Worm (Caenorhabditis elegans): ENCODE data around the gene D1086.10.
A peak's percentile ranks its signal among the peaks of the same experiment; 100 is the strongest.

Gene D1086.10

ce11 chrV:14092403-14092802 lies 9.8 kb downstream of the D1086.10 start, which contains the start of gene D1086.3:
TSS of gene D1086.3 (plus strand) at chrV:14092792.
- TF ChIP-seq F13C5.2 (tag; optimal IDR thresholded peaks at IDR 0.05) (peak; percentile 1), hnd-1 (tag; optimal IDR thresholded peaks at IDR 0.05) (no peak), ceh-13 (GFP tag; optimal IDR thresholded peaks at IDR 0.05) (no peak), hmbx-1 (tag; optimal IDR thresholded peaks at IDR 0.05) (no peak)

- TF ChIP-seq aly-1 (tag; optimal IDR thresholded peaks at IDR 0.05): no peak
- TF ChIP-seq sea-1 (GFP tag; conservative IDR thresholded peaks at IDR 0.05): no peak
- no peak for TF ChIP-seq hnd-1 (tag; optimal IDR thresholded peaks at IDR 0.05)
- TF ChIP-seq hmg-4 (GFP tag; optimal IDR thresholded peaks at IDR 0.05): no peak
- TF ChIP-seq scrt-1 (GFP tag; IDR thresholded peaks at IDR 0.05): no peak
- no peak for TF ChIP-seq ceh-36 (tag; optimal IDR thresholded peaks at IDR 0.05)
- no peak for TF ChIP-seq ceh-13 (GFP tag; optimal IDR thresholded peaks at IDR 0.05)
- no peak for TF ChIP-seq hmbx-1 (tag; optimal IDR thresholded peaks at IDR 0.05)
- TF ChIP-seq tbx-37 (GFP tag; conservative IDR thresholded peaks at IDR 0.05): no peak
- no peak for TF ChIP-seq flt-1 (GFP tag; IDR thresholded peaks at IDR 0.05)
- TF ChIP-seq tbx-11 (GFP tag; IDR thresholded peaks at IDR 0.05): no peak
These were observed 11.3 kb downstream of the D1086.10 start, which contains the start of gene D1086.8 for ce11 chrV:14093805-14094204. TSS of gene D1086.8 (plus strand) at chrV:14094105.

DNA sequence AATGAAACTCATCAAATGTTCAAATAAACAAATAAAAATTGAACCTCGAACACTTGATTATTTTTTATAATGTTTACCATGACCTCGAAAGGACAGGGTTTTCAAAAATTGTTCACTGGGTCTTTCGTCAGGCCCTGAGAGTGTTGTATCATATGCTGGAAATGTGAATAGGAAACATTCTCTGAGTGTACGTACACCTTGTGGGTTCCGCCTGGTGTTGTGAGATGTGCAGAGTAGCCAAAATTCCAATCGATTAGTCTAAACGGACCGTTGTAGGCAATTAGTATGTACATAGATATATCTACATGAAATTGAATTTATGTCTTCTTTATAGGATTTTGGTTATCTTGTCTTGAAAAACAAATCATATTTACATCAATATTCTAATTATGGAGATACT lies 12.0 kb downstream of the D1086.10 start:
- no peak for TF ChIP-seq hnd-1 (tag; optimal IDR thresholded peaks at IDR 0.05)
- no peak for TF ChIP-seq flt-1 (GFP tag; IDR thresholded peaks at IDR 0.05)
- no peak for TF ChIP-seq pes-1 (GFP tag; IDR thresholded peaks at IDR 0.05)
- no peak for TF ChIP-seq tbx-11 (GFP tag; IDR thresholded peaks at IDR 0.05)
- no peak for TF ChIP-seq aly-1 (tag; optimal IDR thresholded peaks at IDR 0.05)
- TF ChIP-seq F13C5.2 (tag; optimal IDR thresholded peaks at IDR 0.05): no peak

DNA sequence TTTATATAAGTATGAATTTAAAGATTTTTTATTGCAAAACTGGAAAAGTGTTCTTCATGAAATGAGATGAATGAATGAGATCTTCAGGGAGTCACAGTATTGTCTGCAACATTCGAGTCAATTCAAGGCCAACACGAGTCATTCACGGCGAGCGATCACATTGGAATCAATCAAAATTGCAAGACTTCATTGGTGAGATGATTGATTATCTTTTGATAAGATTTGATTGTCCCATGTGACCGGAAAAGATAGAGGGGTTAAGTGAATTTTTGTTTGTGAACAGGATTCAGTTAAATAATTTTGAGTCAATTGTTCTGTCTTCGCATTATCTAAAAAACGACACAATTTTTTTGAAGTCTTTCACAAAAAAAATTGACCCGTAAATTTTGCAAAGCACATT lies 12.4 kb downstream of the D1086.10 start:
- no peak for TF ChIP-seq ceh-36 (tag; optimal IDR thresholded peaks at IDR 0.05)
- no peak for TF ChIP-seq F13C5.2 (tag; optimal IDR thresholded peaks at IDR 0.05)
- TF ChIP-seq tbx-11 (GFP tag; IDR thresholded peaks at IDR 0.05): no peak
- TF ChIP-seq tra-4 (tag; optimal IDR thresholded peaks at IDR 0.05): no peak
- no peak for TF ChIP-seq pes-1 (GFP tag; IDR thresholded peaks at IDR 0.05)
- TF ChIP-seq tbx-37 (GFP tag; conservative IDR thresholded peaks at IDR 0.05): no peak

DNA sequence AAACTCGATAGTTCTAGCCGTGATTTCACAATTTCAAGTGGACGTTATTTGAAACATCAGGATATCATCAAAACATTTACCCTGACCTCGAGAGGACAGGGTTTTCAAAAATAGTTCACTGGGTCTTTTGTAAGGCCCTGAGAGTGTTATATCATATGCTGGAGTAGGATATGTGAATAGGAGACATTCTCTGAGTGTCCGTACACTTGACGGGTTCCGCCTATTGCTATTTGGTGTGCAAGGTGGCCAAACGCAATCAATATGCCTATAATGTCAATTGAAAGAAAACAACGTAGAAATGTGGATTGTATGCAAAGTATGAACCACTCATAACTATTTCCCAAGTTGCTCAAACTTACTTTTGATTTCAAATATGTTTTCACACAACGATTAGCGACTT lies 14.8 kb downstream of the D1086.10 start:
- no peak for TF ChIP-seq sea-1 (GFP tag; conservative IDR thresholded peaks at IDR 0.05)
- TF ChIP-seq tra-4 (tag; optimal IDR thresholded peaks at IDR 0.05): no peak

DNA sequence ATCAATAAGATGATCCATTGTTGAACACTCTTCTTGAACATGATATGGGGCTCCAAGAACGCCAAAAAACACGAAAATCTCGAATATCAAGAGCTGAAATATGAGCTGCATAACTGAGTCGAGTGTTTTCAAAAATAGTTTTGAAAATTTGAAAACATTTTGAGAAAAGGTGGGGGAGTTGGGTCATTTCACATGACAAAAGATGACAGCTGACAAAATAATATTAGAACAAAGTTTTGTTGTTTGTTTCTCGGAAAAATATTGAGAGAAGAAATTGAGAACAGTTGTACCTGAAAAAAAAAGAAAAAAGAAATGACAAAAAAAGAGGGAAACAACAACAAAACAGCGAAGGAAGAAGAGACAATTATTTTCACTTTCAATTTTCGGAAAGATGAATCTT lies 16.0 kb downstream of the D1086.10 start, which contains the start of the genes D1086.2 and D1086.1:
Gene D1086.2 (minus strand): TSS at position 150 of the 400 bp plus-strand sequence.
Gene D1086.1 (plus strand): TSS at position 340 of the 400 bp plus-strand sequence.
- TF ChIP-seq pes-1 (GFP tag; IDR thresholded peaks at IDR 0.05) (no peak), tbx-37 (GFP tag; conservative IDR thresholded peaks at IDR 0.05) (no peak), hmbx-1 (tag; optimal IDR thresholded peaks at IDR 0.05) (no peak), hnd-1 (tag; optimal IDR thresholded peaks at IDR 0.05) (no peak), hmg-4 (GFP tag; optimal IDR thresholded peaks at IDR 0.05) (no peak), ets-7 (tag; optimal IDR thresholded peaks at IDR 0.05) (no peak), tra-4 (tag; optimal IDR thresholded peaks at IDR 0.05) (no peak), aly-1 (tag; optimal IDR thresholded peaks at IDR 0.05) (no peak), scrt-1 (GFP tag; IDR thresholded peaks at IDR 0.05) (no peak), flt-1 (GFP tag; IDR thresholded peaks at IDR 0.05) (no peak), sea-1 (GFP tag; conservative IDR thresholded peaks at IDR 0.05) (no peak)

DNA sequence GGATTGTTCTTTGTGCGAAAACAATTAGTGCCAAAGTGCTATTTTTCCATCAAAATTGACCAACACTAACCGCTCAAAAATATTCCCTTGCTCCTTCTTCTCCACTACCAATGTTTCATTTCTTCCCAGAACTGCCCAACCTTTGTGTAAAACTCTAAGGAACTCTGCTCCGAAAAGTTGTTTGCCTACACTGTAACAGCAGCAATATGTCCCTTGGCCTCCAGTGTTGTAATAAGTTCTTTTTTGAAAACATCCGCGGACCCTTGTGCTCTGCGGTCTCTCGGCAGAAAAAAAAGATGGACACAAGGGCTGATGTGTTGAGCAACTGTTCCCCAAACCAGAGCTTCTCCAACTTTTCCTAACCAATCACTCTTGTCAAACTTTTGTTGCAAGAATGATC lies 18.3 kb downstream of the D1086.10 start, which contains the start of gene D1086.12:
Gene D1086.12 (plus strand): TSS at position 301 of the 400 bp plus-strand sequence.
- TF ChIP-seq sea-1 (GFP tag; conservative IDR thresholded peaks at IDR 0.05) (no peak), B0310.2 (tag; optimal IDR thresholded peaks at IDR 0.05) (no peak), aly-1 (tag; optimal IDR thresholded peaks at IDR 0.05) (no peak), hnd-1 (tag; optimal IDR thresholded peaks at IDR 0.05) (no peak), pes-1 (GFP tag; IDR thresholded peaks at IDR 0.05) (no peak), F13C5.2 (tag; optimal IDR thresholded peaks at IDR 0.05) (no peak), flt-1 (GFP tag; IDR thresholded peaks at IDR 0.05) (no peak), hmg-4 (GFP tag; optimal IDR thresholded peaks at IDR 0.05) (no peak), tra-4 (tag; optimal IDR thresholded peaks at IDR 0.05) (no peak), ceh-36 (tag; optimal IDR thresholded peaks at IDR 0.05) (no peak), ceh-13 (GFP tag; optimal IDR thresholded peaks at IDR 0.05) (no peak), ets-7 (tag; optimal IDR thresholded peaks at IDR 0.05) (no peak), tbx-37 (GFP tag; conservative IDR thresholded peaks at IDR 0.05) (no peak), hmbx-1 (tag; optimal IDR thresholded peaks at IDR 0.05) (no peak), tbx-11 (GFP tag; IDR thresholded peaks at IDR 0.05) (no peak), scrt-1 (GFP tag; IDR thresholded peaks at IDR 0.05) (no peak), ama-1 (optimal IDR thresholded peaks at IDR 0.05) (no peak)

ce11 chrV:14103970-14104369 lies 21.4 kb downstream of the D1086.10 start, which contains the start of gene D1086.9:
TSS of gene D1086.9 (plus strand) at chrV:14104270.
- TF ChIP-seq scrt-1 (GFP tag; IDR thresholded peaks at IDR 0.05) (no peak), hmg-4 (GFP tag; optimal IDR thresholded peaks at IDR 0.05) (no peak), sea-1 (GFP tag; conservative IDR thresholded peaks at IDR 0.05) (no peak), hmbx-1 (tag; optimal IDR thresholded peaks at IDR 0.05) (no peak), tra-4 (tag; optimal IDR thresholded peaks at IDR 0.05) (no peak), F13C5.2 (tag; optimal IDR thresholded peaks at IDR 0.05) (no peak), B0310.2 (tag; optimal IDR thresholded peaks at IDR 0.05) (no peak), ceh-13 (GFP tag; optimal IDR thresholded peaks at IDR 0.05) (no peak), ets-7 (tag; optimal IDR thresholded peaks at IDR 0.05) (no peak), ama-1 (optimal IDR thresholded peaks at IDR 0.05) (no peak), tbx-11 (GFP tag; IDR thresholded peaks at IDR 0.05) (no peak), flt-1 (GFP tag; IDR thresholded peaks at IDR 0.05) (no peak), ceh-36 (tag; optimal IDR thresholded peaks at IDR 0.05) (no peak)

All from whole organism, early embryonic.